Fruit fly (Drosophila melanogaster): Measurements from ENCODE around the gene CG11858.

DNA sequence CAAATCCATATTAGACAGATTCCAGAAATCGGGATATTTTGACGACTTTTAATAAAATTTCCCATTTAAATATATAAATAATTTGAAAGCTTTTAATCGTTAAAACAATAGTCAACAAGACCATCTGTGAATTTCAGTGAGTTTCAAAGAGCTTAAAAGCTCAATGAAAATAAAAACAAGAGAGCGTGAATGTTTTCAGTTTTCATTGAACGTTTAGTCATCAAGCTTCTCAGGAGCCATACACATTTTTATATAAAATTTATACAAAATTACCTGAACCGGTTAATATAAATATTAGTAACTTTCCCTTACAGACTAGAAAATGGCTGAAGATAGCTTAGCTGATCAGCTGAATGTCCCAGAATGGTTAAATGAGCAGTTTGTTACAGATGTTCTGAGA is 39.7 kb downstream of the CG11858 start, which contains the start of gene CG31370:
- TF ChIP-seq Ets98B (GFP tag; IDR thresholded peaks at IDR 0.05) (no peak), Pif1B (GFP tag; optimal IDR thresholded peaks at IDR 0.05) (no peak), CG4496 (GFP tag; IDR thresholded peaks at IDR 0.05) (no peak), CG34367 (tag; optimal IDR thresholded peaks at IDR 0.05) (no peak), CG9948 (tag; optimal IDR thresholded peaks at IDR 0.05) (no peak), EcR (GFP tag; optimal IDR thresholded peaks at IDR 0.05) (no peak), Pif1A (GFP tag; optimal IDR thresholded peaks at IDR 0.05) (no peak), CG13204 (GFP tag; optimal IDR thresholded peaks at IDR 0.05) (no peak), Snoo (tag; optimal IDR thresholded peaks at IDR 0.05) (no peak), CG8301 (tag; optimal IDR thresholded peaks at IDR 0.05) (no peak), D1 (tag; optimal IDR thresholded peaks at IDR 0.05) (no peak), CG17806 (tag; optimal IDR thresholded peaks at IDR 0.05) (no peak), CG15710 (tag; optimal IDR thresholded peaks at IDR 0.05) (no peak)
